Fruit fly (Drosophila melanogaster) whole organism, embryonic: ENCODE results near the gene CG42766.

Experiments used
- B-H1 ChIP-seq: fragments of 200-800 bp; sonication (Bioruptor generic); IDR thresholded peaks from 3 replicates; pipeline ENCODE4 v1.3.6; 2022; ENCODE audit warnings: missing biosample characterization, missing genetic modification characterization
- C15 ChIP-seq: fragments of 200-800 bp; sonication (Bioruptor generic); IDR thresholded peaks from 3 replicates; pipeline ENCODE4 v1.3.6; 2022; ENCODE audit warnings: missing biosample characterization, missing genetic modification characterization
- CG10147 ChIP-seq: fragments of 200-800 bp; sonication (Bioruptor generic); optimal IDR thresholded peaks from 2 replicates; lab custom pipeline; 2019; ENCODE audit warnings: missing biosample characterization, mild to moderate bottlenecking, missing genetic modification characterization, moderate library complexity
- CG10274 ChIP-seq: fragments of 200-800 bp; sonication (Bioruptor generic); optimal IDR thresholded peaks from 3 replicates; lab custom pipeline; 2017; ENCODE audit warnings: missing biosample characterization, mild to moderate bottlenecking, missing genetic modification characterization
- CG10462 ChIP-seq: fragments of 200-800 bp; sonication (Bioruptor generic); optimal IDR thresholded peaks from 2 replicates; lab custom pipeline; 2016; ENCODE audit warnings: missing biosample characterization, missing genetic modification characterization
- CG11398 ChIP-seq: fragments of 200-800 bp; sonication (Bioruptor generic); optimal IDR thresholded peaks from 2 replicates; lab custom pipeline; 2016; ENCODE audit warnings: missing biosample characterization, missing genetic modification characterization
- CG13894 ChIP-seq: fragments of 200-800 bp; sonication (Bioruptor generic); optimal IDR thresholded peaks from 3 replicates; lab custom pipeline; 2018; ENCODE audit warnings: missing biosample characterization, mild to moderate bottlenecking, missing genetic modification characterization, moderate library complexity
- CG16863 ChIP-seq: fragments of 200-800 bp; sonication (Bioruptor generic); optimal IDR thresholded peaks from 3 replicates; lab custom pipeline; 2016; ENCODE audit warnings: missing biosample characterization, missing genetic modification characterization
- CG17359 ChIP-seq: fragments of 200-800 bp; sonication (Bioruptor generic); optimal IDR thresholded peaks from 3 replicates; lab custom pipeline; 2018; ENCODE audit warnings: missing biosample characterization, mild to moderate bottlenecking, missing genetic modification characterization, moderate library complexity
- CG17802 ChIP-seq: fragments of 200-800 bp; sonication (Bioruptor generic); optimal IDR thresholded peaks from 2 replicates; lab custom pipeline; 2018; ENCODE audit warnings: missing biosample characterization, mild to moderate bottlenecking, missing genetic modification characterization, moderate library complexity
- CG2712 ChIP-seq: fragments of 200-800 bp; optimal IDR thresholded peaks from 3 replicates; lab custom pipeline; 2019; ENCODE audit warnings: missing biosample characterization, mild to moderate bottlenecking, missing genetic modification characterization, moderate library complexity
- CG32532 ChIP-seq: fragments of 200-800 bp; sonication (Bioruptor generic); IDR thresholded peaks from 2 replicates; pipeline ENCODE4 v1.3.6; 2022; ENCODE audit warnings: missing biosample characterization, missing genetic modification characterization
- CG4404 ChIP-seq: fragments of 200-800 bp; sonication (Bioruptor generic); IDR thresholded peaks from 2 replicates; pipeline ENCODE4 v1.3.6; 2022; ENCODE audit warnings: missing biosample characterization, missing genetic modification characterization
- CG5953 ChIP-seq: fragments of 200-800 bp; sonication (Bioruptor generic); IDR thresholded peaks from 2 replicates; pipeline ENCODE4 v1.3.6; 2022; ENCODE audit warnings: missing biosample characterization, missing genetic modification characterization
- CG7357 ChIP-seq: fragments of 200-800 bp; sonication (Bioruptor generic); IDR thresholded peaks from 3 replicates; pipeline ENCODE4 v1.3.6; 2022; ENCODE audit warnings: missing biosample characterization, missing genetic modification characterization
- CG7987 ChIP-seq: fragments of 200-800 bp; sonication (Bioruptor generic); optimal IDR thresholded peaks from 2 replicates; lab custom pipeline; 2018; ENCODE audit warnings: missing biosample characterization, mild to moderate bottlenecking, missing genetic modification characterization, moderate library complexity
- CG9727 ChIP-seq: fragments of 200-800 bp; sonication (Bioruptor generic); optimal IDR thresholded peaks from 3 replicates; lab custom pipeline; 2017; ENCODE audit warnings: missing biosample characterization, mild to moderate bottlenecking, missing genetic modification characterization
- Chrac-16 ChIP-seq: fragments of 200-800 bp; sonication (Bioruptor generic); optimal IDR thresholded peaks from 3 replicates; lab custom pipeline; 2016; ENCODE audit warnings: missing biosample characterization, missing genetic modification characterization
- Deaf1 ChIP-seq: fragments of 200-800 bp; optimal IDR thresholded peaks from 3 replicates; lab custom pipeline; 2019; ENCODE audit warnings: missing biosample characterization, mild to moderate bottlenecking, missing genetic modification characterization, moderate library complexity
- Doc3 ChIP-seq: fragments of 200-800 bp; sonication (Bioruptor generic); IDR thresholded peaks from 3 replicates; pipeline ENCODE4 v1.3.6; 2022; ENCODE audit warnings: missing biosample characterization, missing genetic modification characterization; ENCODE audit not compliant: partially characterized antibody
- Ets65A ChIP-seq: fragments of 200-800 bp; sonication (Bioruptor generic); peaks from one replicate; lab custom pipeline; 2016; ENCODE audit warnings: missing biosample characterization, missing genetic modification characterization
- Opbp ChIP-seq: fragments of 200-800 bp; sonication (Bioruptor generic); IDR thresholded peaks from 3 replicates; pipeline ENCODE4 v1.3.6; 2022; ENCODE audit warnings: missing biosample characterization, missing genetic modification characterization; ENCODE audit not compliant: partially characterized antibody
- Ravus ChIP-seq: fragments of 200-800 bp; sonication (Bioruptor generic); IDR thresholded peaks from 2 replicates; pipeline ENCODE4 v1.3.6; 2022; ENCODE audit warnings: missing biosample characterization, missing genetic modification characterization
- Spps ChIP-seq: fragments of 200-800 bp; sonication (Bioruptor generic); optimal IDR thresholded peaks from 2 replicates; lab custom pipeline; 2018; ENCODE audit warnings: missing biosample characterization, mild to moderate bottlenecking, missing genetic modification characterization
- Sry-β ChIP-seq: fragments of 200-800 bp; sonication (Bioruptor generic); optimal IDR thresholded peaks from 2 replicates; lab custom pipeline; 2018; ENCODE audit warnings: missing biosample characterization, mild to moderate bottlenecking, missing genetic modification characterization, moderate library complexity
- Tbp ChIP-seq: fragments of >200 bp; optimal IDR thresholded peaks from 2 replicates; lab custom pipeline; 2018; ENCODE audit warnings: missing biosample characterization, missing genetic modification characterization
- Trl ChIP-seq, 3 experiments: fragments of >200 bp in 2 of 3; fragments of 200-800 bp in 1 of 3; sonication (Bioruptor generic) in 1 of 3; optimal IDR thresholded peaks; 2 replicates in 1 of 3; 3 replicates in 2 of 3; lab custom pipeline; 2016 to 2017; ENCODE audit warnings: missing biosample characterization in 1 of 3, missing genetic modification characterization in 1 of 3
- Usf ChIP-seq: fragments of 200-800 bp; sonication (Bioruptor generic); optimal IDR thresholded peaks from 2 replicates; lab custom pipeline; 2017; ENCODE audit warnings: missing genotype, missing biosample characterization, missing genetic modification characterization
- Xrp1 ChIP-seq: fragments of 200-800 bp; sonication (Bioruptor generic); IDR thresholded peaks from 2 replicates; pipeline ENCODE4 v1.3.6; 2022; ENCODE audit warnings: missing biosample characterization, missing genetic modification characterization
- abd-A ChIP-seq: fragments of 200-800 bp; sonication (Bioruptor generic); optimal IDR thresholded peaks from 3 replicates; lab custom pipeline; 2019; ENCODE audit warnings: missing biosample characterization, mild to moderate bottlenecking, missing genetic modification characterization, moderate library complexity
- aop ChIP-seq: fragments of 200-800 bp; sonication (Bioruptor generic); IDR thresholded peaks from 2 replicates; pipeline ENCODE4 v1.3.6; 2022; ENCODE audit warnings: missing biosample characterization, missing genetic modification characterization
- ash1 ChIP-seq: fragments of 200-800 bp; sonication (Bioruptor generic); optimal IDR thresholded peaks from 2 replicates; lab custom pipeline; 2018; ENCODE audit warnings: missing biosample characterization, mild to moderate bottlenecking, missing genetic modification characterization
- corto ChIP-seq: fragments of 200-800 bp; sonication (Bioruptor generic); optimal IDR thresholded peaks from 2 replicates; lab custom pipeline; 2016; ENCODE audit warnings: missing biosample characterization, mild to moderate bottlenecking, missing genetic modification characterization, moderate library complexity
- ewg ChIP-seq: fragments of 200-800 bp; sonication (Bioruptor generic); optimal IDR thresholded peaks from 3 replicates; lab custom pipeline; 2017; ENCODE audit warnings: mild to moderate bottlenecking, missing biosample characterization, missing genetic modification reagents, missing genetic modification characterization
- gsb-n ChIP-seq: fragments of 200-800 bp; sonication (Bioruptor generic); optimal IDR thresholded peaks from 3 replicates; lab custom pipeline; 2018; ENCODE audit warnings: missing biosample characterization, mild to moderate bottlenecking, missing genetic modification characterization
- jing ChIP-seq: fragments of 200-800 bp; sonication (Bioruptor generic); optimal IDR thresholded peaks from 2 replicates; lab custom pipeline; 2018; ENCODE audit warnings: missing biosample characterization, mild to moderate bottlenecking, missing genetic modification characterization
- ken ChIP-seq: fragments of 200-800 bp; sonication (Bioruptor generic); IDR thresholded peaks from 3 replicates; pipeline ENCODE4 v1.3.6; 2022; ENCODE audit warnings: missing biosample characterization, missing genetic modification characterization
- mld ChIP-seq: fragments of 200-800 bp; sonication (Bioruptor generic); IDR thresholded peaks from 3 replicates; pipeline ENCODE4 v1.3.6; 2022; ENCODE audit warnings: missing biosample characterization, missing genetic modification characterization; ENCODE audit not compliant: partially characterized antibody
- nom ChIP-seq: fragments of 200-800 bp; sonication (Bioruptor generic); optimal IDR thresholded peaks from 2 replicates; lab custom pipeline; 2017; ENCODE audit warnings: missing biosample characterization, missing genetic modification characterization, mild to moderate bottlenecking, moderate library complexity, missing genetic modification reagents
- org-1 ChIP-seq: fragments of 200-800 bp; sonication (Bioruptor generic); optimal IDR thresholded peaks from 2 replicates; lab custom pipeline; 2017; ENCODE audit warnings: missing biosample characterization, missing genetic modification characterization
- p53 ChIP-seq: fragments of 200-800 bp; sonication (Bioruptor generic); optimal IDR thresholded peaks from 2 replicates; lab custom pipeline; 2016; ENCODE audit warnings: missing biosample characterization, missing genetic modification characterization
- pfk ChIP-seq: fragments of 200-800 bp; sonication (Bioruptor generic); optimal IDR thresholded peaks from 2 replicates; lab custom pipeline; 2018; ENCODE audit warnings: missing biosample characterization, mild to moderate bottlenecking, missing genetic modification characterization, moderate library complexity
- pzg ChIP-seq: fragments of 200-800 bp; sonication (Bioruptor generic); optimal IDR thresholded peaks from 3 replicates; lab custom pipeline; 2018; ENCODE audit warnings: missing biosample characterization, mild to moderate bottlenecking, missing genetic modification characterization, moderate library complexity
- sqz ChIP-seq: fragments of 200-800 bp; sonication (Bioruptor generic); optimal IDR thresholded peaks from 3 replicates; lab custom pipeline; 2018; ENCODE audit warnings: missing biosample characterization, mild to moderate bottlenecking, missing genetic modification characterization
- tap ChIP-seq: fragments of 200-800 bp; optimal IDR thresholded peaks from 3 replicates; lab custom pipeline; 2019; ENCODE audit warnings: missing biosample characterization, mild to moderate bottlenecking, missing genetic modification characterization, moderate library complexity
- tin ChIP-seq: fragments of 200-800 bp; sonication (Bioruptor generic); optimal IDR thresholded peaks from 3 replicates; lab custom pipeline; 2016; ENCODE audit warnings: missing biosample characterization, missing genetic modification characterization
- trem ChIP-seq: fragments of 200-800 bp; optimal IDR thresholded peaks from 3 replicates; lab custom pipeline; 2019; ENCODE audit warnings: missing biosample characterization, mild to moderate bottlenecking, missing genetic modification characterization, moderate library complexity
- ttk ChIP-seq: fragments of 200-800 bp; sonication (Bioruptor generic); IDR thresholded peaks from 2 replicates; pipeline ENCODE4 v2.1.2; 2022; ENCODE audit warnings: missing biosample characterization, missing genetic modification characterization
- wek ChIP-seq: fragments of 200-800 bp; sonication (Bioruptor generic); optimal IDR thresholded peaks from 3 replicates; lab custom pipeline; 2018; ENCODE audit warnings: missing biosample characterization, mild to moderate bottlenecking, missing genetic modification characterization, moderate library complexity
- zfh1 ChIP-seq: fragments of 200-800 bp; sonication (Bioruptor generic); IDR thresholded peaks from 3 replicates; pipeline ENCODE4 v1.3.6; 2022; ENCODE audit warnings: missing biosample characterization, missing genetic modification characterization

CG42766 gene

dm6 chrX:15973157-15973774 lies 3.4 kb upstream of the CG42766 start, which contains the start of gene mmd:
mmd (minus strand) TSS chrX:15973159.
- TF ChIP-seq CG10462 = no peak
- TF ChIP-seq CG13894 (tag; lab: Kevin White, UChicago) = peak; percentile 95
- no peak for TF ChIP-seq Ravus (GFP tag; lab: Robert Waterston, UW)
- TF ChIP-seq Usf (GFP tag; lab: Kevin White, UChicago) = no peak
- no peak for TF ChIP-seq CG10147 (GFP tag; lab: Kevin White, UChicago)
- no peak for TF ChIP-seq ken (GFP tag; lab: Robert Waterston, UW)
- TF ChIP-seq Chrac-16 = no peak
- no peak for TF ChIP-seq p53
- peak; percentile 56 for TF ChIP-seq ewg
- TF ChIP-seq ttk (GFP tag; lab: Robert Waterston, UW) = no peak
- TF ChIP-seq Doc3 (GFP tag; lab: Robert Waterston, UW) = no peak
- no peak for TF ChIP-seq Spps (tag; lab: Kevin White, UChicago)
- 0 out of 2 replicates have a peak, but pooled peaks have one; percentile 20 for TF ChIP-seq CG32532 (GFP tag; lab: Robert Waterston, UW)
- TF ChIP-seq ash1 = no peak
- no peak for TF ChIP-seq CG7987 (GFP tag; lab: Kevin White, UChicago)
- TF ChIP-seq CG16863 = no peak
- TF ChIP-seq Ets65A (GFP tag; lab: Kevin White, UChicago) = peak; percentile 68
- TF ChIP-seq Sry-β (GFP tag; lab: Kevin White, UChicago) = no peak
- peak; percentile 54 for TF ChIP-seq abd-A
- no peak for TF ChIP-seq Tbp (GFP tag; lab: Kevin White, UChicago)
- TF ChIP-seq B-H1 (GFP tag; lab: Robert Waterston, UW) = no peak
- no peak for TF ChIP-seq Opbp
- peak; percentile 89 for TF ChIP-seq Deaf1 (tag; lab: Kevin White, UChicago)
- TF ChIP-seq Trl (optimal IDR thresholded peaks at IDR 0.05; lab: Kevin White, UChicago) = peak; percentile 21 to 44
- no peak for TF ChIP-seq Trl (GFP tag; optimal IDR thresholded peaks at IDR 0.05; lab: Kevin White, UChicago)
- TF ChIP-seq sqz (GFP tag; lab: Kevin White, UChicago) = no peak
- no peak for TF ChIP-seq tin
- TF ChIP-seq CG7357 (GFP tag; lab: Robert Waterston, UW) = no peak
- TF ChIP-seq wek (GFP tag; lab: Kevin White, UChicago) = no peak
- TF ChIP-seq aop = no peak

- TF ChIP-seq corto = no peak
- no peak for TF ChIP-seq org-1
- no peak for TF ChIP-seq C15 (GFP tag; lab: Robert Waterston, UW)
- no peak for TF ChIP-seq zfh1 (GFP tag; lab: Robert Waterston, UW)
- TF ChIP-seq jing (GFP tag; lab: Kevin White, UChicago) = no peak
- TF ChIP-seq, all 482 proteins: peak for 0
Observed at dm6 chrX:15974125-15974524, 2.5 kb upstream of the CG42766 start, which contains the start of gene Or13a. Or13a (plus strand) TSS chrX:15974425.

dm6 chrX:15982844-15983243 lies 6.2 kb downstream of the CG42766 start, which contains the start of gene Cep164:
Cep164 (minus strand) TSS chrX:15982944.
- peak; percentile 15 for TF ChIP-seq pzg (GFP tag; lab: Kevin White, UChicago)
- TF ChIP-seq CG17802 = peak; percentile 55
- no peak for TF ChIP-seq Xrp1 (GFP tag; lab: Robert Waterston, UW)
- peak; percentile 6 for TF ChIP-seq nom (GFP tag; lab: Kevin White, UChicago)
- no peak for TF ChIP-seq CG11398
- TF ChIP-seq CG4404 (GFP tag; lab: Robert Waterston, UW) = no peak
- TF ChIP-seq CG5953 (GFP tag; lab: Robert Waterston, UW) = no peak
- no peak for TF ChIP-seq CG2712
- no peak for TF ChIP-seq mld (GFP tag; lab: Robert Waterston, UW)
- no peak for TF ChIP-seq CG17359
- TF ChIP-seq tap = no peak
- no peak for TF ChIP-seq gsb-n (tag; lab: Kevin White, UChicago)
- TF ChIP-seq CG9727 = no peak
- TF ChIP-seq CG10274 = no peak
- TF ChIP-seq trem (tag; lab: Kevin White, UChicago) = no peak
- TF ChIP-seq pfk (GFP tag; lab: Kevin White, UChicago) = no peak
